Worm (Caenorhabditis elegans) whole organism, L1 larva: ENCODE results near the gene kqt-1.

ENCODE experiments used
- C04F5.9 ChIP-seq: sonication (generic microtip); optimal IDR thresholded peaks from 2 replicates; lab custom pipeline; 2016; ENCODE audit warnings: missing genetic modification characterization, missing compliant biosample characterization
- C16A3.4 ChIP-seq: fragments of 150-350 bp; optimal IDR thresholded peaks from 2 replicates; lab custom pipeline; 2014; ENCODE audit warnings: missing biosample characterization, missing genetic modification characterization
- alr-1 ChIP-seq: fragments of 200-800 bp; sonication (Bioruptor generic); optimal IDR thresholded peaks from 2 replicates; lab custom pipeline; 2018; ENCODE audit warnings: borderline replicate concordance, mild to moderate bottlenecking, missing genetic modification characterization, missing compliant biosample characterization
- blmp-1 ChIP-seq: fragments of 150-350 bp; optimal IDR thresholded peaks from 2 replicates; lab custom pipeline; 2014; ENCODE audit warnings: missing biosample characterization, missing genetic modification characterization
- ceh-63 ChIP-seq: fragments of 200-800 bp; sonication (Bioruptor generic); optimal IDR thresholded peaks from 2 replicates; lab custom pipeline; 2018; ENCODE audit warnings: mild to moderate bottlenecking, missing genetic modification characterization, missing compliant biosample characterization
- ceh-90 ChIP-seq: sonication (generic microtip); optimal IDR thresholded peaks from 2 replicates; lab custom pipeline; 2016; ENCODE audit warnings: missing genetic modification characterization, missing compliant biosample characterization
- ces-1 ChIP-seq: fragments of 150-350 bp; optimal IDR thresholded peaks from 2 replicates; lab custom pipeline; 2014; ENCODE audit warnings: missing biosample characterization, missing genetic modification reagents, missing genetic modification characterization
- dpl-1 ChIP-seq, 3 experiments: fragments of 150-350 bp in 2 of 3; sonication (generic microtip) in 1 of 3; optimal IDR thresholded peaks; 2 replicates each; lab custom pipeline; 2014 to 2017; ENCODE audit warnings: missing biosample characterization in 3 of 3, missing genetic modification characterization in 3 of 3, missing genetic modification reagents in 3 of 3
- efl-1 ChIP-seq, 4 experiments: fragments of 150-350 bp; optimal IDR thresholded peaks in 3 of 4; peaks in 1 of 4; 1 replicate in 1 of 4; 2 replicates in 3 of 4; lab custom pipeline; 2014; ENCODE audit warnings: missing biosample characterization in 2 of 4, missing genetic modification characterization in 2 of 4, missing genetic modification reagents in 2 of 4
- elt-2 ChIP-seq: sonication (generic microtip); optimal IDR thresholded peaks from 2 replicates; lab custom pipeline; 2016; ENCODE audit warnings: missing genetic modification characterization, mild to moderate bottlenecking, inconsistent platforms, missing compliant biosample characterization, missing genetic modification reagents
- elt-3 ChIP-seq, 6 experiments: fragments of 150-350 bp in 1 of 6; sonication (generic microtip); optimal IDR thresholded peaks; 2 replicates each; lab custom pipeline; 2017 to 2018; ENCODE audit warnings: missing biosample characterization in 6 of 6, missing genetic modification characterization in 6 of 6, inconsistent platforms in 1 of 6
- isw-1 ChIP-seq: fragments of 200-800 bp; sonication (Bioruptor generic); IDR thresholded peaks from 2 replicates; pipeline ENCODE4 v1.3.6; 2022; ENCODE audit warnings: missing genetic modification characterization, missing compliant biosample characterization
- jun-1 ChIP-seq: fragments of 150-350 bp; optimal IDR thresholded peaks from 2 replicates; lab custom pipeline; 2014; ENCODE audit warnings: missing biosample characterization, missing genetic modification reagents, missing genetic modification characterization
- lin-13 ChIP-seq: fragments of 150-350 bp; optimal IDR thresholded peaks from 2 replicates; lab custom pipeline; 2014; ENCODE audit warnings: missing biosample characterization, missing genetic modification reagents, missing genetic modification characterization
- lin-14 ChIP-seq: fragments of 200-800 bp; sonication (Bioruptor generic); optimal IDR thresholded peaks from 2 replicates; lab custom pipeline; 2018; ENCODE audit warnings: mild to moderate bottlenecking, missing genetic modification characterization, moderate library complexity, missing compliant biosample characterization
- lin-15B ChIP-seq: fragments of 150-350 bp; sonication (generic microtip); optimal IDR thresholded peaks from 3 replicates; lab custom pipeline; 2014; ENCODE audit warnings: missing biosample characterization, missing genetic modification characterization
- lin-35 ChIP-seq, 2 experiments: fragments of 150-350 bp; optimal IDR thresholded peaks; 2 replicates each; lab custom pipeline; 2014; ENCODE audit warnings: missing biosample characterization in 2 of 2, missing genetic modification characterization in 2 of 2, missing genetic modification reagents in 2 of 2
- lsy-2 ChIP-seq, 2 experiments: fragments of 150-350 bp; optimal IDR thresholded peaks; 2 replicates each; lab custom pipeline; 2014; ENCODE audit warnings: missing biosample characterization in 2 of 2, missing genetic modification characterization in 2 of 2
- nhr-19 ChIP-seq: fragments of 200-800 bp; sonication (Bioruptor generic); conservative IDR thresholded peaks from 2 replicates; pipeline ENCODE4 v1.3.6; 2022; ENCODE audit warnings: missing genetic modification characterization, missing compliant biosample characterization
- nhr-20 ChIP-seq: sonication (generic microtip); optimal IDR thresholded peaks from 2 replicates; lab custom pipeline; 2016; ENCODE audit warnings: mild to moderate bottlenecking, missing genetic modification characterization, missing compliant biosample characterization
- nhr-71 ChIP-seq: sonication (generic microtip); optimal IDR thresholded peaks from 2 replicates; lab custom pipeline; 2016; ENCODE audit warnings: mild to moderate bottlenecking, missing genetic modification characterization, moderate library complexity, missing compliant biosample characterization
- nhr-76 ChIP-seq: sonication (generic microtip); optimal IDR thresholded peaks from 2 replicates; lab custom pipeline; 2017; ENCODE audit warnings: missing biosample characterization, missing genetic modification characterization
- nhr-84 ChIP-seq: sonication (generic microtip); optimal IDR thresholded peaks from 2 replicates; lab custom pipeline; 2017; ENCODE audit warnings: missing biosample characterization, missing genetic modification characterization
- nhr-85 ChIP-seq: sonication (generic microtip); peaks from one replicate; lab custom pipeline; 2016; ENCODE audit warnings: missing genetic modification characterization, inconsistent platforms, missing compliant biosample characterization
- nhr-90 ChIP-seq: sonication (generic microtip); optimal IDR thresholded peaks from 2 replicates; lab custom pipeline; 2016; ENCODE audit warnings: mild to moderate bottlenecking, missing genetic modification characterization, missing compliant biosample characterization; ENCODE audit not compliant: poor library complexity
- pag-3 ChIP-seq: sonication (generic microtip); optimal IDR thresholded peaks from 2 replicates; lab custom pipeline; 2017; ENCODE audit warnings: missing genetic modification characterization, mild to moderate bottlenecking, missing compliant biosample characterization, antibody characterized with exemption, borderline replicate concordance; ENCODE audit not compliant: insufficient read depth
- snpc-4 ChIP-seq: fragments of 150-350 bp; optimal IDR thresholded peaks from 2 replicates; lab custom pipeline; 2014; ENCODE audit warnings: missing biosample characterization, missing genetic modification characterization
- snu-23 ChIP-seq: sonication (generic microtip); optimal IDR thresholded peaks from 2 replicates; lab custom pipeline; 2016; ENCODE audit warnings: missing genetic modification characterization, missing compliant biosample characterization
- sptf-1 ChIP-seq: fragments of 150-350 bp; optimal IDR thresholded peaks from 2 replicates; lab custom pipeline; 2014; ENCODE audit warnings: missing biosample characterization, missing genetic modification characterization
- sup-37 ChIP-seq: fragments of 200-800 bp; sonication (Bioruptor generic); optimal IDR thresholded peaks from 2 replicates; lab custom pipeline; 2018; ENCODE audit warnings: mild to moderate bottlenecking, missing genetic modification characterization, missing compliant biosample characterization
- tbx-2 ChIP-seq: sonication (generic microtip); optimal IDR thresholded peaks from 2 replicates; lab custom pipeline; 2016; ENCODE audit warnings: missing genetic modification characterization, missing compliant biosample characterization
- unc-30 ChIP-seq: sonication (generic microtip); optimal IDR thresholded peaks from 2 replicates; lab custom pipeline; 2017; ENCODE audit warnings: missing biosample characterization, missing genetic modification characterization
- unc-86 ChIP-seq: sonication (generic microtip); optimal IDR thresholded peaks from 2 replicates; lab custom pipeline; 2016; ENCODE audit warnings: missing genetic modification characterization, missing compliant biosample characterization
- ztf-4 ChIP-seq: fragments of 150-350 bp; optimal IDR thresholded peaks from 2 replicates; lab custom pipeline; 2014; ENCODE audit warnings: missing biosample characterization, missing genetic modification characterization

Gene kqt-1

DNA sequence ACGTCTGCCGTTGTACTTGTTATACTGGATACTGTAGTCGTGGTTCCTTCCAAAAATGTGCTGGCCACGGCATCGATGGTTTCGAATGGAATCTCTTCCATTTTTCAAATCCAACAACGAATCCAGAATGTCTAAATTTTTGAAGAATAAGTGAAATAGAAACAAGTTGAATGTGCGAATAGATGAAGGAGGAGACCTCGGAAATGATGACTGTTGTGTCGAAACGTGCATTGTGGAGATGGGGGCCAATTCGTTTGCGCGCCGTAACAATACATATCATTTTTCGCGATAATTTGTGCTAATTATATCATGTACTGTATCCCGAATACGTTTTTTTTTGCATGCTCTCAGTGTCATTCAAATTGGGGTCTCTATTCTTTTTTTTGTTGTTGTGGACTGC, 16.4 kb downstream of the kqt-1 start, which contains the start of gene aexr-1:
Gene aexr-1 (minus strand): TSS at position 101 of the 400 bp plus-strand sequence.
- no peak for TF ChIP-seq lin-13
- TF ChIP-seq isw-1 (GFP tag; lab: Robert Waterston, UW), result no peak
- TF ChIP-seq tbx-2, result no peak
- no peak for TF ChIP-seq ztf-4
- TF ChIP-seq lsy-2 (tag; optimal IDR thresholded peaks at IDR 0.05; lab: Kevin White, UChicago), result no peak
- no peak for TF ChIP-seq nhr-76
- no peak for TF ChIP-seq pag-3

DNA sequence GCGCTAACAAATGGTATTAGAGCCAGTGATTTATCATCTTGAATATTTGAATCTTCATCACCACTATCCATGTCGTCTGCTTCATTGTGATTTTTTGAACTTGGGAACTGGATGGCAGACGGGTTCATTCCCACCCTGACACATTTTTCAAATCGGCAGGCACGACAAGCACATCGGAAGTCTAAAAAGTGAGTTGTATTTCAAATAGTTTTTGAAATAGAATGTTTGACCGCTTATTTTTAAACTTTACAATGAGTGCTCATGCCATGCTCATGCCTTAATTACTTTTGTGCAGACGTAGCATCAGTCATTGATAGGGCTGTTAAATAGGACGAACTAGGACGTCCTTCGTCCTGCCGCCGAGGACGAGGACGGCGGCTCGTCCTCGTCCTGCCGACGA, 19.1 kb downstream of the kqt-1 start:
- TF ChIP-seq sup-37 (GFP tag; lab: Kevin White, UChicago) (no peak), alr-1 (no peak), isw-1 (GFP tag; lab: Robert Waterston, UW) (no peak), ceh-63 (no peak), ces-1 (GFP tag; lab: Kevin White, UChicago) (no peak), snpc-4 (tag; lab: Kevin White, UChicago) (no peak), jun-1 (no peak), sptf-1 (no peak), ceh-90 (tag; lab: Kevin White, UChicago) (no peak), C04F5.9 (no peak), unc-30 (tag; lab: Kevin White, UChicago) (no peak), nhr-85 (tag; lab: Kevin White, UChicago) (no peak)

DNA sequence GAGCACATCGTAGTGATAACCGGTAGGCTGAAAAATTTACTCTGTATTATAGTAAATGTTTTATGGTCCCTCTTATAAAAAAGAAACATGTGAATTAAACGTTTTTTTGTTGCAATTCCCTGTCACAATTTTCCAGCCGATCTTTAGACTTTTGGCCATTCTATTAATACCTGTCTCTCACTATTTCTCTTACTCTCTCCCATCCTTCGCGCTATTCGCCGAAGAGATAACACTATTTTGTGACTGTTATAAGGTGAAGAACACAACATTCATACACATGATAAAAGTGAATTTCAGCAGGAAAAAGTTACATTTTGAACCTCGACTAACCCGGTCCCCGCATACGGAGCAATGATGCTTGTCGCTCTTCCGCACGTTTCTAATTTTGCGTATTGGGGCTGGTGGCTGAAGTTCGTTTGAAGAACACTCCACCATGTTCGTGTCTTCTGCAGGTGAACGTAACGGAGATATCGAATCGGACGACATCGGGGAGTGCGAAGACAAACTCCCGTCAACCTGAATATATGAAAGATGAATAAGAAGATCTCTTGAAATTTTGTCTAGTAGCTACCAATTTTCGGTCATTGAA, 20.3 kb downstream of the kqt-1 start:
- TF ChIP-seq lin-14 (GFP tag; lab: Kevin White, UChicago) (peak; percentile 56), lsy-2 (tag; optimal IDR thresholded peaks at IDR 0.05; lab: Kevin White, UChicago) (peak in 1 of 2 experiments; percentile 4), snu-23 (GFP tag; lab: Kevin White, UChicago) (peak; percentile 50), nhr-19 (peak; percentile 34; the same call in 1 of the 2 replicates), nhr-85 (tag; lab: Kevin White, UChicago) (peak; percentile 82), nhr-71 (tag; lab: Kevin White, UChicago) (peak; percentile 50), elt-2 (peak; percentile 50), blmp-1 (tag; lab: Kevin White, UChicago) (peak; percentile 73), nhr-84 (tag; lab: Kevin White, UChicago) (no peak), nhr-20 (tag; lab: Kevin White, UChicago) (peak; percentile 71), unc-86 (no peak), elt-3 (tag; optimal IDR thresholded peaks at IDR 0.05; lab: Kevin White, UChicago) (peak in 2 of 6 experiments; percentile 35 to 80), tbx-2 (peak; percentile 17), nhr-76 (no peak), nhr-90 (peak; percentile 31), lin-35 (GFP tag; optimal IDR thresholded peaks at IDR 0.05; lab: Kevin White, UChicago) (peak in 1 of 2 experiments; percentile 52), C16A3.4 (tag; lab: Kevin White, UChicago) (no peak), lin-15B (tag; lab: Kevin White, UChicago) (no peak)

DNA sequence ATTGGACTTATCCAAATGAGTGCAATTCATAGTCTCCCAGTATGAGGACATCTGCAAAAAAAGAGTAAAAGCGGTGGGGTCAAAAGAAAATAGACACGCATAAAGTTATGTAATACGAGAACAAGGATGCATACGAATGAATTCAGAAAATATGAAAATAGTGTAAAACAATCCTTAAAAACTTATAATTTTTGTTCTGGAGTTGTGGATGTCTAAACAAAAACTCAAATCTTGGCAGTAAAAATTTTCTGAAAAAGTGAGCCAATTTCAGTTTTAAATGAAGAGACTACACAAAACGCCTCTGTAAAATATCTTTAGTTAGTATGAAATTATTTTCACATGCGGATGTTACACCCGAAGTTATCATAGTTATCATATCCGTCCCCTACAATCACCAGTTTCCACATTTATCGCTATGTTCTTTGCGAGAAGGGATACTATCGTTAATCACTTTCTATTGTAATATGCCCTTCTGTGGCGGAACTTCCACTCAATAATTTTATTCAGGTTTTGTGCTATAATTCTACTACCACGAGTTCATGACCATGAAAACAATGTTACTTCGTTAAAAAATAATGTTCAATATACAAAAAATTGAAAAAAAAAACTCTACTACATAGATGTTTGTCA, 21.9 kb downstream of the kqt-1 start, which contains the start of gene nhr-120:
Gene nhr-120 (minus strand): TSS at position 51 of the 630 bp plus-strand sequence.
- no peak for TF ChIP-seq nhr-71 (tag; lab: Kevin White, UChicago)
- TF ChIP-seq dpl-1 (GFP tag; optimal IDR thresholded peaks at IDR 0.05; lab: Kevin White, UChicago), result no peak
- TF ChIP-seq efl-1 (optimal IDR thresholded peaks at IDR 0.05; lab: Kevin White, UChicago), result no peak
- TF ChIP-seq efl-1 (GFP tag; optimal IDR thresholded peaks at IDR 0.05 in 1 of 2; lab: Kevin White, UChicago), result peak in 1 of 2 experiments; percentile 46
- no peak for TF ChIP-seq ces-1 (GFP tag; lab: Kevin White, UChicago)
- no peak for TF ChIP-seq lsy-2 (tag; optimal IDR thresholded peaks at IDR 0.05; lab: Kevin White, UChicago)
- peak in 1 of 6 experiments; percentile 57 for TF ChIP-seq elt-3 (tag; optimal IDR thresholded peaks at IDR 0.05; lab: Kevin White, UChicago)
- TF ChIP-seq blmp-1 (tag; lab: Kevin White, UChicago), result peak; percentile 70
